Fruit fly (Drosophila melanogaster): ENCODE data around the gene RpL4.

dm6 chr3R:27945398-27945797, 22.8 kb downstream of the RpL4 start:
- TF ChIP-seq CG8478 (optimal IDR thresholded peaks at IDR 0.05) (no peak), CTCF (optimal IDR thresholded peaks at IDR 0.05) (no peak)

Data from S2 (cell line).